Worm (Caenorhabditis elegans): ENCODE data around the gene srh-17.

DNA sequence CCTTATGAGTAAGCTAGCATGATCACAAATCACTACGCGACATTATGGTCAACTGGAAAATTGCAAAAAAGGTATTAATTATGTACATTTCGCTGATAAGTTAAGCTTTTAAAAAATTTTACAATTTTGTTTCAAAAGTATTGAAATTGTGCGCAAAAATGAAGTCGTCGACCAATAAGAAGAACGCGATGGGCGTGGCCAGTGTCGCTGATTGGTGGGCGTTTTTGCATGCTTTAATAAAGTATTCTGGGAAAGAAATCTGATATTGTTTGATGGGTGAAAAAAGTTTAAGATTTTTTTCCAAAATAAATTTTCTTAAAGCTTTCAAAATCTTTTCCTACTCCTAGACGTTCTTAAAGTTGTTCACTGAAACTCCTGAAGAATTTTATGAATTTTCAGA is 17.2 kb downstream of the srh-17 start:
- no peak for TF ChIP-seq blmp-1 (tag; optimal IDR thresholded peaks at IDR 0.05)
- TF ChIP-seq ztf-11 (tag; optimal IDR thresholded peaks at IDR 0.05) = no peak
- no peak for TF ChIP-seq vab-15 (tag; optimal IDR thresholded peaks at IDR 0.05)
- TF ChIP-seq fkh-10 (GFP tag; optimal IDR thresholded peaks at IDR 0.05) = no peak
- TF ChIP-seq unc-98 (GFP tag; IDR thresholded peaks at IDR 0.05) = no peak
- TF ChIP-seq dpl-1 (GFP tag; optimal IDR thresholded peaks at IDR 0.05) = no peak
- no peak for TF ChIP-seq aly-2 (tag; optimal IDR thresholded peaks at IDR 0.05)
- TF ChIP-seq elt-2 (tag; optimal IDR thresholded peaks at IDR 0.05) = no peak
- no peak for TF ChIP-seq snpc-4 (tag; optimal IDR thresholded peaks at IDR 0.05)
- no peak for TF ChIP-seq nhr-47 (tag; optimal IDR thresholded peaks at IDR 0.05)
- TF ChIP-seq ceh-82 (tag; optimal IDR thresholded peaks at IDR 0.05) = no peak
- TF ChIP-seq ceh-8 (GFP tag; optimal IDR thresholded peaks at IDR 0.05) = no peak

Measured in whole organism, L1 larva.